Fruit fly (Drosophila melanogaster): Measurements from ENCODE around the gene CG18557.

DNA sequence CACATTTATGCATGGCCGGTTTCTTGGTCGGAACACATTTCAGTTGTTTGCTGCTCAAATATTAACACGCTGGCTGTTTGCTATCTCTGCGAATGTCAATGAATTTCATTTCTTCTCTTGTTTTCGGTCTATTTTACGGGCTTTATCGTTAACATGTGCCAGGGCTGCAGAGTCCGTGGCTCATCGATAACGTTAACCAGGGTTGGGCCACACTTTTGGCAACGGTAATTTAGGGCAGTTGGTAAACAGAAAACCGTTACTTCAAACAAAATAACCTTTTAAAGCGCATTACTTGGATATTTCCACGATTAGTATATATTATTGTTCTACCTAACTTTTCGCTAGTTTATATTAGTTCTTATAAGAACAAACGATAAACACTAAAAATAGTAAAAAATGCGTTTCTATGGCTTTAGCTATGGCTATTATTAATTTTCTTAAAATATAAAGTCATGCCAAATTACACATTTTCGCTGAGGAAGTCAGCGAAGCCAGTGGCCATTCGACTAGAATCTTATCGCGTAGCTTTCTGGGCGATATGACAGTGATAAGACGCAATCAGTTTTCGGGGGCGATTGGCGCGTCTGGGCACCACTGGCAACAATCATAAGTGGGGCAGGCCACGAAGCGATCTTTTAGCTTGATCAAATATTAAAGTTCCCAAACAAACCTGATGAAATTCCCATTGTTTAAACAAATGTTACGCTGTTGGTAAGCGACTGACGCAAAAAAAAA, 37.6 kb upstream of the CG18557 start:
- TF ChIP-seq EcR (GFP tag; optimal IDR thresholded peaks at IDR 0.05) (no peak), usp (GFP tag; optimal IDR thresholded peaks at IDR 0.05) (no peak)
